Worm (Caenorhabditis elegans): ENCODE results near the gene E02C12.19.

- TF ChIP-seq jun-1 (tag; optimal IDR thresholded peaks at IDR 0.05) (no peak), mdl-1 (tag; optimal IDR thresholded peaks at IDR 0.05) (no peak), nhr-67 (tag; optimal IDR thresholded peaks at IDR 0.05) (no peak), elt-3 (tag; optimal IDR thresholded peaks at IDR 0.05) (no peak), nfya-1 (tag; optimal IDR thresholded peaks at IDR 0.05; ENCODE audit: insufficient read depth) (no peak), nhr-28 (tag; optimal IDR thresholded peaks at IDR 0.05) (no peak), snpc-4 (tag; optimal IDR thresholded peaks at IDR 0.05) (no peak), ama-1 (optimal IDR thresholded peaks at IDR 0.05) (no peak), ceh-28 (tag; optimal IDR thresholded peaks at IDR 0.05) (no peak), nhr-76 (tag; optimal IDR thresholded peaks at IDR 0.05) (no peak), unc-62 (GFP tag; optimal IDR thresholded peaks at IDR 0.05) (no peak), lin-39 (tag; optimal IDR thresholded peaks at IDR 0.05) (no peak), unc-39 (tag; optimal IDR thresholded peaks at IDR 0.05) (no peak), ceh-16 (tag; optimal IDR thresholded peaks at IDR 0.05) (no peak)
These were observed 49.4 kb downstream of the E02C12.19 start for ce11 chrV:9326903-9327302.

Measured in whole organism, L3 larva.